Worm (Caenorhabditis elegans) whole organism, L2 larva: ENCODE measurements around the gene C04E12.2.

ENCODE experiments used
- C34F6.9 ChIP-seq: fragments of 150-350 bp; optimal IDR thresholded peaks from 2 replicates; lab custom pipeline; 2014; ENCODE audit warnings: missing biosample characterization, missing genetic modification characterization
- F13H6.1 ChIP-seq: sonication (generic microtip); optimal IDR thresholded peaks from 2 replicates; lab custom pipeline; 2016; ENCODE audit warnings: missing genetic modification characterization, missing compliant biosample characterization
- R02D3.7 ChIP-seq: fragments of 150-350 bp; optimal IDR thresholded peaks from 2 replicates; lab custom pipeline; 2014; ENCODE audit warnings: missing biosample characterization, missing genetic modification characterization
- ZK546.5 ChIP-seq: sonication (generic microtip); optimal IDR thresholded peaks from 2 replicates; lab custom pipeline; 2017; ENCODE audit warnings: missing biosample characterization, missing genetic modification characterization
- alr-1 ChIP-seq: fragments of 150-350 bp; optimal IDR thresholded peaks from 2 replicates; lab custom pipeline; 2014; ENCODE audit warnings: missing biosample characterization, missing genetic modification characterization
- aly-2 ChIP-seq: fragments of 150-350 bp; optimal IDR thresholded peaks from 2 replicates; lab custom pipeline; 2014; ENCODE audit warnings: missing biosample characterization, missing genetic modification characterization
- blmp-1 ChIP-seq: sonication (generic microtip); optimal IDR thresholded peaks from 2 replicates; lab custom pipeline; 2017; ENCODE audit warnings: missing genetic modification characterization, mild to moderate bottlenecking, missing compliant biosample characterization, antibody characterized with exemption, moderate library complexity; ENCODE audit not compliant: insufficient read depth
- ceh-16 ChIP-seq: fragments of 150-350 bp; optimal IDR thresholded peaks from 2 replicates; lab custom pipeline; 2014; ENCODE audit warnings: missing biosample characterization, missing genetic modification characterization
- ceh-82 ChIP-seq: fragments of 150-350 bp; optimal IDR thresholded peaks from 2 replicates; lab custom pipeline; 2014; ENCODE audit warnings: missing biosample characterization, missing genetic modification characterization
- crh-2 ChIP-seq: sonication (generic microtip); optimal IDR thresholded peaks from 2 replicates; lab custom pipeline; 2017; ENCODE audit warnings: missing biosample characterization, missing genetic modification characterization
- egl-27 ChIP-seq: sonication (generic microtip); optimal IDR thresholded peaks from 3 replicates; lab custom pipeline; 2017; ENCODE audit warnings: missing biosample characterization, missing genetic modification reagents, missing genetic modification characterization
- elt-1 ChIP-seq: fragments of 150-350 bp; optimal IDR thresholded peaks from 2 replicates; lab custom pipeline; 2014; ENCODE audit warnings: missing biosample characterization, missing genetic modification characterization
- elt-3 ChIP-seq: sonication (generic microtip); optimal IDR thresholded peaks from 2 replicates; lab custom pipeline; 2017; ENCODE audit warnings: missing biosample characterization, missing genetic modification characterization
- gmeb-1 ChIP-seq: fragments of 150-350 bp; optimal IDR thresholded peaks from 2 replicates; lab custom pipeline; 2014; ENCODE audit warnings: missing biosample characterization, missing genetic modification characterization
- lin-11 ChIP-seq: fragments of 150-350 bp; sonication (generic microtip); optimal IDR thresholded peaks from 2 replicates; lab custom pipeline; 2014; ENCODE audit warnings: missing biosample characterization, missing genetic modification characterization, inconsistent platforms, mixed read lengths
- lin-13 ChIP-seq: fragments of 150-350 bp; optimal IDR thresholded peaks from 2 replicates; lab custom pipeline; 2014; ENCODE audit warnings: missing biosample characterization, missing genetic modification reagents, missing genetic modification characterization
- lin-39 ChIP-seq: fragments of 150-350 bp; optimal IDR thresholded peaks from 2 replicates; lab custom pipeline; 2014; ENCODE audit warnings: missing biosample characterization, missing genetic modification reagents, missing genetic modification characterization
- mab-5 ChIP-seq: fragments of 150-350 bp; optimal IDR thresholded peaks from 2 replicates; lab custom pipeline; 2014; ENCODE audit warnings: missing biosample characterization, missing genetic modification characterization
- mbf-1 ChIP-seq: sonication (generic microtip); optimal IDR thresholded peaks from 2 replicates; lab custom pipeline; 2017; ENCODE audit warnings: missing biosample characterization, missing genetic modification characterization
- mdl-1 ChIP-seq, 2 experiments: fragments of 150-350 bp in 1 of 2; sonication (generic microtip) in 1 of 2; optimal IDR thresholded peaks; 2 replicates each; lab custom pipeline; 2017; ENCODE audit warnings: missing biosample characterization in 2 of 2, missing genetic modification characterization in 2 of 2
- nhr-10 ChIP-seq: sonication (generic microtip); optimal IDR thresholded peaks from 2 replicates; lab custom pipeline; 2017; ENCODE audit warnings: missing biosample characterization, missing genetic modification characterization
- nhr-11 ChIP-seq: fragments of 150-350 bp; optimal IDR thresholded peaks from 2 replicates; lab custom pipeline; 2014; ENCODE audit warnings: missing biosample characterization, missing genetic modification characterization
- nhr-12 ChIP-seq: fragments of 150-350 bp; optimal IDR thresholded peaks from 2 replicates; lab custom pipeline; 2014; ENCODE audit warnings: missing biosample characterization, missing genetic modification characterization
- nhr-21 ChIP-seq: fragments of 150-350 bp; optimal IDR thresholded peaks from 2 replicates; lab custom pipeline; 2014; ENCODE audit warnings: missing biosample characterization, missing genetic modification characterization
- nhr-23 ChIP-seq: fragments of 150-350 bp; optimal IDR thresholded peaks from 2 replicates; lab custom pipeline; 2014; ENCODE audit warnings: missing biosample characterization, missing genetic modification reagents, missing genetic modification characterization
- nhr-237 ChIP-seq: fragments of 150-350 bp; optimal IDR thresholded peaks from 2 replicates; lab custom pipeline; 2014; ENCODE audit warnings: missing biosample characterization, missing genetic modification characterization
- nhr-6 ChIP-seq: fragments of 150-350 bp; optimal IDR thresholded peaks from 2 replicates; lab custom pipeline; 2014; ENCODE audit warnings: missing biosample characterization, missing genetic modification characterization
- peb-1 ChIP-seq: fragments of 150-350 bp; optimal IDR thresholded peaks from 2 replicates; lab custom pipeline; 2014; ENCODE audit warnings: missing biosample characterization, missing genetic modification characterization
- sem-4 ChIP-seq: fragments of 150-350 bp; optimal IDR thresholded peaks from 2 replicates; lab custom pipeline; 2014; ENCODE audit warnings: missing biosample characterization, missing genetic modification reagents, missing genetic modification characterization
- skn-1 ChIP-seq: sonication (generic microtip); optimal IDR thresholded peaks from 2 replicates; lab custom pipeline; 2017; ENCODE audit warnings: missing biosample characterization, missing genetic modification characterization
- sma-3 ChIP-seq: sonication (generic microtip); optimal IDR thresholded peaks from 2 replicates; lab custom pipeline; 2016; ENCODE audit warnings: missing genetic modification reagents, missing genetic modification characterization, missing compliant biosample characterization
- sma-9 ChIP-seq, 2 experiments: fragments of 150-350 bp in 1 of 2; sonication (generic microtip) in 1 of 2; optimal IDR thresholded peaks; 2 replicates each; lab custom pipeline; 2014 to 2016; ENCODE audit warnings: missing genetic modification characterization in 2 of 2, mild to moderate bottlenecking in 1 of 2, missing biosample characterization in 1 of 2, missing compliant biosample characterization in 1 of 2, missing genetic modification reagents in 1 of 2, moderate library complexity in 1 of 2
- snpc-4 ChIP-seq: fragments of 150-350 bp; optimal IDR thresholded peaks from 2 replicates; lab custom pipeline; 2014; ENCODE audit warnings: missing biosample characterization, missing genetic modification characterization
- unc-39 ChIP-seq: fragments of 150-350 bp; optimal IDR thresholded peaks from 2 replicates; lab custom pipeline; 2014; ENCODE audit warnings: missing biosample characterization, missing genetic modification characterization
- unc-55 ChIP-seq: fragments of 150-350 bp; sonication (generic microtip); optimal IDR thresholded peaks from 3 replicates; lab custom pipeline; 2014; ENCODE audit warnings: missing biosample characterization, missing genetic modification reagents, missing genetic modification characterization
- zag-1 ChIP-seq: fragments of 150-350 bp; optimal IDR thresholded peaks from 2 replicates; lab custom pipeline; 2014; ENCODE audit warnings: missing biosample characterization, missing genetic modification characterization
- ztf-1 ChIP-seq: fragments of 200-800 bp; sonication (Bioruptor generic); conservative IDR thresholded peaks from 2 replicates; pipeline ENCODE4 v1.3.6; 2022; ENCODE audit warnings: missing genetic modification characterization, missing compliant biosample characterization
- ztf-11 ChIP-seq: sonication (generic microtip); optimal IDR thresholded peaks from 2 replicates; lab custom pipeline; 2017; ENCODE audit warnings: missing biosample characterization, missing genetic modification characterization
- ztf-4 ChIP-seq: fragments of 150-350 bp; optimal IDR thresholded peaks from 2 replicates; lab custom pipeline; 2014; ENCODE audit warnings: missing biosample characterization, missing genetic modification characterization

C04E12.2 gene

ce11 chrV:3361633-3362032 is 6.2 kb upstream of the C04E12.2 start:
- TF ChIP-seq lin-13 (no peak), ztf-11 (tag; lab: Kevin White, UChicago) (no peak), sem-4 (tag; lab: Kevin White, UChicago) (no peak), elt-1 (tag; lab: Kevin White, UChicago) (no peak), skn-1 (tag; lab: Kevin White, UChicago) (no peak), mdl-1 (tag; optimal IDR thresholded peaks at IDR 0.05; lab: Kevin White, UChicago) (no peak), ceh-16 (no peak), ZK546.5 (tag; lab: Kevin White, UChicago) (no peak), lin-11 (no peak), mbf-1 (tag; lab: Kevin White, UChicago) (no peak), alr-1 (tag; lab: Kevin White, UChicago) (no peak), sma-3 (GFP tag; lab: Kevin White, UChicago) (no peak), zag-1 (no peak), ceh-82 (tag; lab: Kevin White, UChicago) (no peak)
- TF ChIP-seq, all 48 proteins: peak for 0

- no peak for TF ChIP-seq C34F6.9 (tag; lab: Kevin White, UChicago)
- no peak for TF ChIP-seq unc-39 (tag; lab: Kevin White, UChicago)
- TF ChIP-seq peb-1 (tag; lab: Kevin White, UChicago) = no peak
- TF ChIP-seq aly-2 (tag; lab: Kevin White, UChicago) = no peak
- TF ChIP-seq egl-27 (tag; lab: Kevin White, UChicago) = no peak
- TF ChIP-seq nhr-6 (tag; lab: Kevin White, UChicago) = no peak
- TF ChIP-seq ztf-1 = no peak
- TF ChIP-seq nhr-23 = no peak
- TF ChIP-seq mab-5 (tag; lab: Kevin White, UChicago) = no peak
- TF ChIP-seq R02D3.7 (tag; lab: Kevin White, UChicago) = no peak
- TF ChIP-seq nhr-21 (tag; lab: Kevin White, UChicago) = no peak
- TF ChIP-seq ZK546.5 (tag; lab: Kevin White, UChicago) = no peak
- TF ChIP-seq ceh-16 = no peak
- TF ChIP-seq lin-11 = no peak
- TF ChIP-seq ztf-4 (tag; lab: Kevin White, UChicago) = no peak
- TF ChIP-seq ztf-11 (tag; lab: Kevin White, UChicago) = no peak
- TF ChIP-seq, all 48 proteins: peak for 0
Observed at ce11 chrV:3362475-3362874, 5.4 kb upstream of the C04E12.2 start, which contains the start of gene C04E12.4. TSS of gene C04E12.4 (plus strand) at chrV:3362775.

ce11 chrV:3372673-3373072 is 4.8 kb downstream of the C04E12.2 start, which contains the start of gene srx-121:
TSS of gene srx-121 (minus strand) at chrV:3372773.
- TF ChIP-seq mdl-1 (tag; optimal IDR thresholded peaks at IDR 0.05; lab: Kevin White, UChicago) (no peak), lin-13 (no peak), skn-1 (tag; lab: Kevin White, UChicago) (no peak), ZK546.5 (tag; lab: Kevin White, UChicago) (no peak), alr-1 (tag; lab: Kevin White, UChicago) (no peak), unc-55 (GFP tag; lab: Kevin White, UChicago) (no peak)

ce11 chrV:3376973-3377372 is 9.1 kb downstream of the C04E12.2 start, which contains the start of gene srbc-2:
TSS of gene srbc-2 (minus strand) at chrV:3377073.
- TF ChIP-seq F13H6.1 (tag; lab: Kevin White, UChicago) (no peak), lin-11 (no peak), nhr-12 (tag; lab: Kevin White, UChicago) (no peak), sma-3 (GFP tag; lab: Kevin White, UChicago) (no peak)

- TF ChIP-seq sem-4 (tag; lab: Kevin White, UChicago) (no peak), egl-27 (tag; lab: Kevin White, UChicago) (peak; percentile 17), peb-1 (tag; lab: Kevin White, UChicago) (no peak), R02D3.7 (tag; lab: Kevin White, UChicago) (no peak), C34F6.9 (tag; lab: Kevin White, UChicago) (peak; percentile 4), ceh-82 (tag; lab: Kevin White, UChicago) (no peak), crh-2 (tag; lab: Kevin White, UChicago) (no peak), mdl-1 (tag; optimal IDR thresholded peaks at IDR 0.05; lab: Kevin White, UChicago) (no peak), mab-5 (tag; lab: Kevin White, UChicago) (no peak), elt-3 (no peak), zag-1 (no peak), lin-13 (no peak), nhr-10 (tag; lab: Kevin White, UChicago) (no peak), lin-11 (no peak), nhr-11 (tag; lab: Kevin White, UChicago) (no peak), snpc-4 (tag; lab: Kevin White, UChicago) (no peak), ceh-16 (no peak), elt-1 (tag; lab: Kevin White, UChicago) (no peak), ZK546.5 (tag; lab: Kevin White, UChicago) (no peak), nhr-6 (tag; lab: Kevin White, UChicago) (no peak), unc-55 (GFP tag; lab: Kevin White, UChicago) (no peak), nhr-21 (tag; lab: Kevin White, UChicago) (no peak), nhr-12 (tag; lab: Kevin White, UChicago) (no peak), sma-3 (GFP tag; lab: Kevin White, UChicago) (no peak), lin-39 (tag; lab: Kevin White, UChicago) (no peak), gmeb-1 (no peak), F13H6.1 (tag; lab: Kevin White, UChicago) (peak; percentile 61), nhr-237 (tag; lab: Kevin White, UChicago) (no peak), sma-9 (GFP tag; optimal IDR thresholded peaks at IDR 0.05; lab: Kevin White, UChicago) (peak; percentile 91), sma-9 (tag; optimal IDR thresholded peaks at IDR 0.05; lab: Kevin White, UChicago) (no peak), ztf-11 (tag; lab: Kevin White, UChicago) (no peak), unc-39 (tag; lab: Kevin White, UChicago) (no peak), alr-1 (tag; lab: Kevin White, UChicago) (no peak), aly-2 (tag; lab: Kevin White, UChicago) (no peak), mbf-1 (tag; lab: Kevin White, UChicago) (no peak), blmp-1 (no peak)
Observed at ce11 chrV:3388299-3388698, 20.4 kb downstream of the C04E12.2 start.
